Fruit fly (Drosophila melanogaster) whole organism, embryonic: ENCODE results near the gene LPCAT.

Experiments used
- B-H2 ChIP-seq: fragments of 200-800 bp; sonication (Bioruptor generic); optimal IDR thresholded peaks from 2 replicates; lab custom pipeline; 2018; ENCODE audit warnings: missing biosample characterization, mild to moderate bottlenecking, missing genetic modification characterization
- CG10209 ChIP-seq: fragments of 200-800 bp; sonication (Bioruptor generic); optimal IDR thresholded peaks from 3 replicates; lab custom pipeline; 2017; ENCODE audit warnings: missing biosample characterization, mild to moderate bottlenecking, missing genetic modification characterization, missing genetic modification reagents
- CG10366 ChIP-seq: fragments of 200-800 bp; sonication (Bioruptor generic); IDR thresholded peaks from 2 replicates; pipeline ENCODE4 v1.3.6; 2022; ENCODE audit warnings: missing biosample characterization, missing genetic modification characterization
- CG11695 ChIP-seq: fragments of 200-800 bp; sonication (Bioruptor generic); IDR thresholded peaks from 3 replicates; pipeline ENCODE4 v1.3.6; 2022; ENCODE audit warnings: missing biosample characterization, missing genetic modification characterization
- CG12071 ChIP-seq: fragments of 200-800 bp; sonication (Bioruptor generic); optimal IDR thresholded peaks from 3 replicates; lab custom pipeline; 2018; ENCODE audit warnings: missing biosample characterization, mild to moderate bottlenecking, missing genetic modification characterization
- CG12391 ChIP-seq: fragments of 200-800 bp; sonication (Bioruptor generic); optimal IDR thresholded peaks from 3 replicates; lab custom pipeline; 2018; ENCODE audit warnings: missing biosample characterization, mild to moderate bottlenecking, missing genetic modification characterization, moderate library complexity
- CG13624 ChIP-seq: fragments of 200-800 bp; sonication (Bioruptor generic); optimal IDR thresholded peaks from 2 replicates; lab custom pipeline; 2016; ENCODE audit warnings: missing biosample characterization, missing genetic modification characterization
- CG14667 ChIP-seq: fragments of 200-800 bp; sonication (Bioruptor generic); IDR thresholded peaks from 2 replicates; pipeline ENCODE4 v1.3.6; 2022; ENCODE audit warnings: missing biosample characterization, missing genetic modification characterization
- CG15011 ChIP-seq: fragments of 200-800 bp; sonication (Bioruptor generic); optimal IDR thresholded peaks from 3 replicates; lab custom pipeline; 2018; ENCODE audit warnings: missing biosample characterization, mild to moderate bottlenecking, missing genetic modification characterization
- CG15514 ChIP-seq: fragments of 200-800 bp; sonication (Bioruptor generic); optimal IDR thresholded peaks from 3 replicates; lab custom pipeline; 2017; ENCODE audit warnings: missing biosample characterization, missing genetic modification characterization, mild to moderate bottlenecking, moderate library complexity, missing genetic modification reagents
- CG1647 ChIP-seq: fragments of 200-800 bp; sonication (Bioruptor generic); optimal IDR thresholded peaks from 3 replicates; lab custom pipeline; 2016; ENCODE audit warnings: missing biosample characterization, missing genetic modification characterization
- CG18476 ChIP-seq: fragments of 200-800 bp; sonication (Bioruptor generic); optimal IDR thresholded peaks from 2 replicates; lab custom pipeline; 2016; ENCODE audit warnings: missing biosample characterization, mild to moderate bottlenecking, missing genetic modification characterization
- CG3065 ChIP-seq: fragments of 200-800 bp; sonication (Bioruptor generic); optimal IDR thresholded peaks from 2 replicates; lab custom pipeline; 2016; ENCODE audit warnings: missing biosample characterization, missing genetic modification characterization
- CG34376 ChIP-seq: fragments of 200-800 bp; sonication (Bioruptor generic); optimal IDR thresholded peaks from 2 replicates; lab custom pipeline; 2018; ENCODE audit warnings: missing biosample characterization, mild to moderate bottlenecking, missing genetic modification characterization
- CG3847 ChIP-seq: fragments of 200-800 bp; sonication (Bioruptor generic); IDR thresholded peaks from 2 replicates; pipeline ENCODE4 v1.3.6; 2022; ENCODE audit warnings: missing biosample characterization, missing genetic modification characterization
- CG4617 ChIP-seq: fragments of 200-800 bp; sonication (Bioruptor generic); optimal IDR thresholded peaks from 3 replicates; lab custom pipeline; 2016; ENCODE audit warnings: missing biosample characterization, missing genetic modification characterization, borderline replicate concordance
- CG6813 ChIP-seq: fragments of 200-800 bp; sonication (Bioruptor generic); optimal IDR thresholded peaks from 2 replicates; lab custom pipeline; 2017; ENCODE audit warnings: missing biosample characterization, missing genetic modification characterization, mild to moderate bottlenecking, moderate library complexity, missing genetic modification reagents
- CG7987 ChIP-seq: fragments of 200-800 bp; sonication (Bioruptor generic); optimal IDR thresholded peaks from 2 replicates; lab custom pipeline; 2018; ENCODE audit warnings: missing biosample characterization, mild to moderate bottlenecking, missing genetic modification characterization, moderate library complexity
- CHES-1-like ChIP-seq: fragments of 200-800 bp; sonication (Bioruptor generic); optimal IDR thresholded peaks from 2 replicates; lab custom pipeline; 2016; ENCODE audit warnings: missing biosample characterization, missing genetic modification characterization
- D19B ChIP-seq: fragments of 200-800 bp; sonication (Bioruptor generic); optimal IDR thresholded peaks from 2 replicates; lab custom pipeline; 2017; ENCODE audit warnings: missing biosample characterization, mild to moderate bottlenecking, missing genetic modification characterization
- Deaf1 ChIP-seq: fragments of 200-800 bp; optimal IDR thresholded peaks from 3 replicates; lab custom pipeline; 2019; ENCODE audit warnings: missing biosample characterization, mild to moderate bottlenecking, missing genetic modification characterization, moderate library complexity
- Eip74EF ChIP-seq, 2 experiments: fragments of 200-800 bp in 1 of 2; fragments of >200 bp in 1 of 2; sonication (Bioruptor generic) in 1 of 2; optimal IDR thresholded peaks; 2 replicates each; lab custom pipeline; 2017 to 2019; ENCODE audit warnings: missing biosample characterization in 2 of 2, missing genetic modification characterization in 2 of 2, mild to moderate bottlenecking in 1 of 2, moderate library complexity in 1 of 2
- Ets65A ChIP-seq: fragments of 200-800 bp; sonication (Bioruptor generic); peaks from one replicate; lab custom pipeline; 2016; ENCODE audit warnings: missing biosample characterization, missing genetic modification characterization
- GATAe ChIP-seq: fragments of 200-800 bp; sonication (Bioruptor generic); conservative IDR thresholded peaks from 2 replicates; pipeline ENCODE4 v1.3.6; 2022; ENCODE audit warnings: missing biosample characterization, missing genetic modification characterization
- Hmx ChIP-seq: fragments of 200-800 bp; sonication (Bioruptor generic); optimal IDR thresholded peaks from 2 replicates; lab custom pipeline; 2016; ENCODE audit warnings: missing biosample characterization, missing genetic modification characterization
- Hr39 ChIP-seq: fragments of >200 bp; optimal IDR thresholded peaks from 2 replicates; lab custom pipeline; 2017
- Lhr ChIP-seq: fragments of 200-800 bp; sonication (Bioruptor generic); optimal IDR thresholded peaks from 3 replicates; lab custom pipeline; 2017; ENCODE audit warnings: mild to moderate bottlenecking, missing biosample characterization, missing genetic modification reagents, missing genetic modification characterization
- Max ChIP-seq: fragments of 200-800 bp; sonication (Bioruptor generic); optimal IDR thresholded peaks from 2 replicates; lab custom pipeline; 2016; ENCODE audit warnings: missing biosample characterization, mild to moderate bottlenecking, missing genetic modification characterization
- Med ChIP-seq: fragments of 200-800 bp; sonication (Bioruptor generic); peaks from one replicate; lab custom pipeline; 2016; ENCODE audit warnings: missing biosample characterization, missing genetic modification characterization, mild to moderate bottlenecking, inconsistent platforms, moderate library complexity
- Trl ChIP-seq, 3 experiments: fragments of >200 bp in 2 of 3; fragments of 200-800 bp in 1 of 3; sonication (Bioruptor generic) in 1 of 3; optimal IDR thresholded peaks; 2 replicates in 1 of 3; 3 replicates in 2 of 3; lab custom pipeline; 2016 to 2017; ENCODE audit warnings: missing biosample characterization in 1 of 3, missing genetic modification characterization in 1 of 3
- Xbp1 ChIP-seq: fragments of 200-800 bp; sonication (Bioruptor generic); optimal IDR thresholded peaks from 3 replicates; lab custom pipeline; 2016; ENCODE audit warnings: missing biosample characterization, mild to moderate bottlenecking, missing genetic modification characterization
- cad ChIP-seq: fragments of >200 bp; optimal IDR thresholded peaks from 2 replicates; lab custom pipeline; 2017; ENCODE audit warnings: missing biosample characterization, missing genetic modification characterization
- cato ChIP-seq: fragments of 200-800 bp; sonication (Bioruptor generic); optimal IDR thresholded peaks from 2 replicates; lab custom pipeline; 2016; ENCODE audit warnings: missing biosample characterization, missing genetic modification characterization, borderline replicate concordance
- chinmo ChIP-seq: fragments of 200-800 bp; sonication (Bioruptor generic); IDR thresholded peaks from 4 replicates; pipeline ENCODE4 v1.3.6; 2022; ENCODE audit warnings: missing biosample characterization, missing genetic modification characterization; ENCODE audit not compliant: partially characterized antibody
- crol ChIP-seq: fragments of 200-800 bp; sonication (Bioruptor generic); IDR thresholded peaks from 2 replicates; pipeline ENCODE4 v1.3.6; 2022; ENCODE audit warnings: missing biosample characterization, missing genetic modification characterization
- ems ChIP-seq: fragments of 200-800 bp; sonication (Bioruptor generic); optimal IDR thresholded peaks from 3 replicates; lab custom pipeline; 2016; ENCODE audit warnings: missing biosample characterization, missing genetic modification characterization
- esg ChIP-seq: fragments of 200-800 bp; sonication (Bioruptor generic); conservative IDR thresholded peaks from 2 replicates; pipeline ENCODE4 v1.3.6; 2022; ENCODE audit warnings: missing biosample characterization, missing genetic modification characterization
- exex ChIP-seq: fragments of 200-800 bp; sonication (Bioruptor generic); optimal IDR thresholded peaks from 4 replicates; lab custom pipeline; 2018; ENCODE audit warnings: missing biosample characterization, mild to moderate bottlenecking, missing genetic modification characterization, moderate library complexity
- eyg ChIP-seq: fragments of 200-800 bp; sonication (Bioruptor generic); optimal IDR thresholded peaks from 3 replicates; lab custom pipeline; 2016; ENCODE audit warnings: missing biosample characterization, missing genetic modification characterization
- grn ChIP-seq: fragments of 200-800 bp; sonication (Bioruptor generic); optimal IDR thresholded peaks from 3 replicates; lab custom pipeline; 2017; ENCODE audit warnings: missing biosample characterization, missing genetic modification characterization
- gro ChIP-seq: fragments of 200-800 bp; sonication (Bioruptor generic); optimal IDR thresholded peaks from 2 replicates; lab custom pipeline; 2016; ENCODE audit warnings: missing biosample characterization, missing genetic modification characterization
- lbe ChIP-seq: fragments of 200-800 bp; sonication (Bioruptor generic); optimal IDR thresholded peaks from 2 replicates; lab custom pipeline; 2016; ENCODE audit warnings: missing biosample characterization, mild to moderate bottlenecking, missing genetic modification characterization
- mam ChIP-seq: fragments of 200-800 bp; sonication (Bioruptor generic); optimal IDR thresholded peaks from 3 replicates; lab custom pipeline; 2016; ENCODE audit warnings: missing biosample characterization, missing genetic modification characterization
- rib ChIP-seq: fragments of 200-800 bp; sonication (Bioruptor generic); IDR thresholded peaks from 2 replicates; pipeline ENCODE4 v1.3.6; 2022; ENCODE audit warnings: missing biosample characterization, missing genetic modification characterization
- row ChIP-seq: fragments of 200-800 bp; sonication (Bioruptor generic); IDR thresholded peaks from 3 replicates; pipeline ENCODE4 v1.3.6; 2022; ENCODE audit warnings: missing biosample characterization, missing genetic modification characterization
- sens ChIP-seq: fragments of 200-800 bp; sonication (Bioruptor generic); peaks from one replicate; lab custom pipeline; 2016; ENCODE audit warnings: missing biosample characterization, missing genetic modification characterization
- sr ChIP-seq: fragments of 200-800 bp; sonication (Bioruptor generic); IDR thresholded peaks from 3 replicates; pipeline ENCODE4 v1.3.6; 2022; ENCODE audit warnings: missing biosample characterization, missing genetic modification characterization
- tin ChIP-seq: fragments of 200-800 bp; sonication (Bioruptor generic); optimal IDR thresholded peaks from 3 replicates; lab custom pipeline; 2016; ENCODE audit warnings: missing biosample characterization, missing genetic modification characterization
- vvl ChIP-seq: fragments of 200-800 bp; sonication (Bioruptor generic); IDR thresholded peaks from 2 replicates; pipeline ENCODE4 v1.3.6; 2022; ENCODE audit warnings: missing biosample characterization, missing genetic modification characterization

The LPCAT gene

dm6 chrX:9576504-9577337, 3.1 kb downstream of the LPCAT start (continued):
- TF ChIP-seq Trl (optimal IDR thresholded peaks at IDR 0.05; lab: Kevin White, UChicago) = no peak
- TF ChIP-seq Trl (GFP tag; optimal IDR thresholded peaks at IDR 0.05; lab: Kevin White, UChicago) = no peak
- no peak for TF ChIP-seq CG3065 (GFP tag; lab: Kevin White, UChicago)
- no peak for TF ChIP-seq Xbp1 (GFP tag; lab: Kevin White, UChicago)
- peak; percentile 5 for TF ChIP-seq CG12071 (GFP tag; lab: Kevin White, UChicago)
- no peak for TF ChIP-seq CG12391 (tag; lab: Kevin White, UChicago)
- peak; percentile 88 for TF ChIP-seq CG34376 (GFP tag; lab: Kevin White, UChicago)
- TF ChIP-seq B-H2 = no peak
- TF ChIP-seq eyg (GFP tag; lab: Kevin White, UChicago) = no peak
- no peak for TF ChIP-seq row (GFP tag; lab: Robert Waterston, UW)
- no peak for TF ChIP-seq mam (GFP tag; lab: Kevin White, UChicago)
- no peak for TF ChIP-seq CG10366 (GFP tag; lab: Robert Waterston, UW)
- no peak for TF ChIP-seq CG15514 (GFP tag; lab: Kevin White, UChicago)
- peak; percentile 77 for TF ChIP-seq Med
- no peak for TF ChIP-seq CG3847 (GFP tag; lab: Robert Waterston, UW)
- TF ChIP-seq chinmo (GFP tag; lab: Robert Waterston, UW) = 0 out of 4 replicates have a peak, but pooled peaks have one; percentile 27
- peak; percentile 44; the same call in 1 of the 2 replicates for TF ChIP-seq crol (GFP tag; lab: Robert Waterston, UW)
- no peak for TF ChIP-seq cato (GFP tag; lab: Kevin White, UChicago)
- TF ChIP-seq rib = peak; percentile 32; the same call in 1 of the 2 replicates
- no peak for TF ChIP-seq cad (GFP tag; lab: Kevin White, UChicago)
- no peak for TF ChIP-seq CG14667 (GFP tag; lab: Robert Waterston, UW)
- TF ChIP-seq CG15011 = no peak
- TF ChIP-seq Ets65A (GFP tag; lab: Kevin White, UChicago) = no peak
- TF ChIP-seq ems (GFP tag; lab: Kevin White, UChicago) = no peak
- no peak for TF ChIP-seq Hmx (GFP tag; lab: Kevin White, UChicago)
- TF ChIP-seq CG7987 (GFP tag; lab: Kevin White, UChicago) = peak; percentile 5
- TF ChIP-seq CG11695 = no peak
- no peak for TF ChIP-seq Lhr (GFP tag; lab: Kevin White, UChicago)
- TF ChIP-seq CG18476 (GFP tag; lab: Kevin White, UChicago) = no peak
- TF ChIP-seq GATAe = 0 out of 2 replicates have a peak, but pooled peaks have one; percentile 24
- peak; percentile 5 for TF ChIP-seq gro (GFP tag; lab: Kevin White, UChicago)
- TF ChIP-seq CG13624 (GFP tag; lab: Kevin White, UChicago) = no peak
- TF ChIP-seq CG10209 (GFP tag; lab: Kevin White, UChicago) = no peak
- no peak for TF ChIP-seq Deaf1 (tag; lab: Kevin White, UChicago)
- TF ChIP-seq CG6813 (GFP tag; lab: Kevin White, UChicago) = peak; percentile 24
- no peak for TF ChIP-seq tin
- 0 out of 3 replicates have a peak, but pooled peaks have one; percentile 11 for TF ChIP-seq sr (GFP tag; lab: Robert Waterston, UW)
- TF ChIP-seq CG4617 (GFP tag; lab: Kevin White, UChicago) = no peak
- no peak for TF ChIP-seq Hr39
- TF ChIP-seq sens (GFP tag; lab: Kevin White, UChicago) = peak; percentile 59
- TF ChIP-seq grn (GFP tag; lab: Kevin White, UChicago) = peak; percentile 56
- TF ChIP-seq CHES-1-like (GFP tag; lab: Kevin White, UChicago) = no peak
- peak; percentile 36; the same call in 1 of the 2 replicates for TF ChIP-seq vvl (GFP tag; lab: Robert Waterston, UW)
- no peak for TF ChIP-seq D19B (GFP tag; lab: Kevin White, UChicago)
- TF ChIP-seq lbe = peak; percentile 24
- TF ChIP-seq esg (GFP tag; lab: Robert Waterston, UW) = no peak
- peak; percentile 92 for TF ChIP-seq exex (tag; lab: Kevin White, UChicago)
- no peak for TF ChIP-seq Max (GFP tag; lab: Kevin White, UChicago)
- TF ChIP-seq Eip74EF (GFP tag; optimal IDR thresholded peaks at IDR 0.05; lab: Kevin White, UChicago) = peak in 1 of 2 experiments; percentile 47
- TF ChIP-seq CG1647 (GFP tag; lab: Kevin White, UChicago) = no peak
